Fruit fly (Drosophila melanogaster): ENCODE data around the gene CG3061.

The CG3061 gene

dm6 chr3R:14017640-14018429, 14.3 kb upstream of the CG3061 start (continued):
- TF ChIP-seq schlank (tag; optimal IDR thresholded peaks at IDR 0.05), result no peak
- TF ChIP-seq hth (optimal IDR thresholded peaks at IDR 0.05), result no peak
- peak; percentile 57 for TF ChIP-seq CG18764 (GFP tag; optimal IDR thresholded peaks at IDR 0.05)
- peak; percentile 47 for TF ChIP-seq her (GFP tag; optimal IDR thresholded peaks at IDR 0.05)
- TF ChIP-seq Kr (GFP tag; optimal IDR thresholded peaks at IDR 0.05), result no peak
- TF ChIP-seq aop (GFP tag; IDR thresholded peaks at IDR 0.05), result no peak
- TF ChIP-seq Scr (GFP tag; IDR thresholded peaks at IDR 0.05; ENCODE audit: partially characterized antibody), result peak; percentile 28
- TF ChIP-seq CG1024 (GFP tag; IDR thresholded peaks at IDR 0.05), result 0 out of 2 replicates have a peak, but pooled peaks have one; percentile 18
- TF ChIP-seq sens (GFP tag), result peak; percentile 75
- peak; percentile 86 for TF ChIP-seq unpg (GFP tag; optimal IDR thresholded peaks at IDR 0.05)
- 0 out of 3 replicates have a peak, but pooled peaks have one; percentile 79 for TF ChIP-seq CG3726 (GFP tag; IDR thresholded peaks at IDR 0.05)
- TF ChIP-seq Lim3 (GFP tag; IDR thresholded peaks at IDR 0.05), result peak; percentile 78
- TF ChIP-seq oc (tag; optimal IDR thresholded peaks at IDR 0.05), result peak; percentile 69
- peak; percentile 49 for TF ChIP-seq tup (GFP tag; optimal IDR thresholded peaks at IDR 0.05)
- TF ChIP-seq Bteb2 (GFP tag; optimal IDR thresholded peaks at IDR 0.05), result peak; percentile 0
- TF ChIP-seq nerfin-1 (tag; optimal IDR thresholded peaks at IDR 0.05), result peak; percentile 73
- TF ChIP-seq luna (GFP tag; optimal IDR thresholded peaks at IDR 0.05), result no peak
- peak; percentile 58 for TF ChIP-seq CG1529 (GFP tag; optimal IDR thresholded peaks at IDR 0.05)
- peak in 1 of 2 experiments; percentile 68 for TF ChIP-seq Hr78 (GFP tag; optimal IDR thresholded peaks at IDR 0.05)
- TF ChIP-seq NK7.1 (GFP tag; optimal IDR thresholded peaks at IDR 0.05), result no peak
- TF ChIP-seq Dip2 (GFP tag; IDR thresholded peaks at IDR 0.05), result no peak
- TF ChIP-seq trh (GFP tag; optimal IDR thresholded peaks at IDR 0.05), result peak; percentile 53
- TF ChIP-seq rib (GFP tag; IDR thresholded peaks at IDR 0.05), result no peak
- peak; percentile 29 for TF ChIP-seq Hand (GFP tag; optimal IDR thresholded peaks at IDR 0.05)
- peak; percentile 85 for TF ChIP-seq PHDP (tag; optimal IDR thresholded peaks at IDR 0.05)
- peak; percentile 38 for TF ChIP-seq psq (GFP tag; optimal IDR thresholded peaks at IDR 0.05)
- peak; percentile 68 for TF ChIP-seq CG12942 (GFP tag; optimal IDR thresholded peaks at IDR 0.05)
- peak; percentile 31 for TF ChIP-seq CG16863 (GFP tag; optimal IDR thresholded peaks at IDR 0.05)
- TF ChIP-seq CG17568 (GFP tag; optimal IDR thresholded peaks at IDR 0.05), result no peak
- TF ChIP-seq sisA (GFP tag; IDR thresholded peaks at IDR 0.05), result peak; percentile 87; the same call in 1 of the 2 replicates
- TF ChIP-seq CG4730 (GFP tag; IDR thresholded peaks at IDR 0.05), result peak; percentile 76
- peak; percentile 74 for TF ChIP-seq Xrp1 (GFP tag; IDR thresholded peaks at IDR 0.05)
- peak; percentile 86 for TF ChIP-seq CG6689 (GFP tag; IDR thresholded peaks at IDR 0.05)
- TF ChIP-seq CG3163 (GFP tag; optimal IDR thresholded peaks at IDR 0.05), result peak; percentile 54
- TF ChIP-seq Opbp (GFP tag; IDR thresholded peaks at IDR 0.05; ENCODE audit: partially characterized antibody), result no peak
- peak; percentile 37; the same call in 1 of the 2 replicates for TF ChIP-seq CG31224 (GFP tag; IDR thresholded peaks at IDR 0.05)
- TF ChIP-seq HLH3B (GFP tag; IDR thresholded peaks at IDR 0.05), result peak; percentile 83
- peak; percentile 60 for TF ChIP-seq Nf-YA (GFP tag; IDR thresholded peaks at IDR 0.05)
- peak; percentile 16 for TF ChIP-seq CHES-1-like (GFP tag; optimal IDR thresholded peaks at IDR 0.05)
- TF ChIP-seq Neu2 (GFP tag; optimal IDR thresholded peaks at IDR 0.05; ENCODE audit: borderline replicate concordance), result no peak
- TF ChIP-seq bigmax (GFP tag; optimal IDR thresholded peaks at IDR 0.05), result no peak
- no peak for TF ChIP-seq Sin3A (optimal IDR thresholded peaks at IDR 0.05)
- 0 out of 2 replicates have a peak, but pooled peaks have one; percentile 42 for TF ChIP-seq CkIIα-i1 (GFP tag; IDR thresholded peaks at IDR 0.05)
- TF ChIP-seq toy (GFP tag; IDR thresholded peaks at IDR 0.05), result no peak
- peak; percentile 88 for TF ChIP-seq E2f1 (GFP tag; IDR thresholded peaks at IDR 0.05)
- TF ChIP-seq CG7357 (GFP tag; IDR thresholded peaks at IDR 0.05), result peak; percentile 77; the same call in 2 of the 3 replicates
- peak; percentile 34 for TF ChIP-seq ems (GFP tag; optimal IDR thresholded peaks at IDR 0.05)
- peak; percentile 43 for TF ChIP-seq wek (GFP tag; optimal IDR thresholded peaks at IDR 0.05)
- TF ChIP-seq Sry-β (GFP tag; optimal IDR thresholded peaks at IDR 0.05), result peak; percentile 73
- TF ChIP-seq eve (GFP tag; optimal IDR thresholded peaks at IDR 0.05), result no peak
